Worm (Caenorhabditis elegans) whole organism, L4 larva: ENCODE data around the gene Y47A7.2.

ENCODE experiments used
- F37D6.2 ChIP-seq: sonication (generic microtip); optimal IDR thresholded peaks from 2 replicates; lab custom pipeline; 2016; ENCODE audit warnings: mild to moderate bottlenecking, missing genetic modification characterization, missing compliant biosample characterization
- aly-2 ChIP-seq: sonication (generic microtip); optimal IDR thresholded peaks from 2 replicates; lab custom pipeline; 2018; ENCODE audit warnings: missing biosample characterization, missing genetic modification characterization
- ceh-82 ChIP-seq: sonication (generic microtip); optimal IDR thresholded peaks from 2 replicates; lab custom pipeline; 2017; ENCODE audit warnings: missing biosample characterization, missing genetic modification characterization
- dmd-6 ChIP-seq: fragments of 200-800 bp; sonication (Bioruptor generic); IDR thresholded peaks from 2 replicates; pipeline ENCODE4 v1.3.6; 2022; ENCODE audit warnings: missing genetic modification reagents, missing genetic modification characterization, missing compliant biosample characterization
- dve-1 ChIP-seq: sonication (generic microtip); optimal IDR thresholded peaks from 2 replicates; lab custom pipeline; 2017; ENCODE audit warnings: antibody characterized with exemption, mild to moderate bottlenecking, missing genetic modification characterization, missing compliant biosample characterization; ENCODE audit not compliant: insufficient read depth
- egl-27 ChIP-seq: sonication (generic microtip); optimal IDR thresholded peaks from 3 replicates; lab custom pipeline; 2017; ENCODE audit warnings: missing biosample characterization, missing genetic modification reagents, missing genetic modification characterization
- fkh-10 ChIP-seq: fragments of 150-350 bp; optimal IDR thresholded peaks from 2 replicates; lab custom pipeline; 2014; ENCODE audit warnings: missing biosample characterization, missing genetic modification reagents, missing genetic modification characterization
- fos-1 ChIP-seq: fragments of 150-350 bp; optimal IDR thresholded peaks from 2 replicates; lab custom pipeline; 2014; ENCODE audit warnings: missing biosample characterization, missing genetic modification characterization
- hlh-11 ChIP-seq: fragments of 200-800 bp; sonication (Bioruptor generic); optimal IDR thresholded peaks from 2 replicates; lab custom pipeline; 2018; ENCODE audit warnings: mild to moderate bottlenecking, missing genetic modification characterization, missing compliant biosample characterization
- lin-1 ChIP-seq: fragments of 200-800 bp; sonication (Bioruptor generic); IDR thresholded peaks from 2 replicates; pipeline ENCODE4 v1.3.6; 2022; ENCODE audit warnings: missing genetic modification reagents, missing genetic modification characterization, missing compliant biosample characterization
- lin-13 ChIP-seq: fragments of 150-350 bp; optimal IDR thresholded peaks from 2 replicates; lab custom pipeline; 2014; ENCODE audit warnings: missing biosample characterization, missing genetic modification reagents, missing genetic modification characterization
- mdl-1 ChIP-seq, 2 experiments: fragments of 150-350 bp in 1 of 2; sonication (generic microtip) in 1 of 2; optimal IDR thresholded peaks; 2 replicates each; lab custom pipeline; 2014 to 2017; ENCODE audit warnings: missing biosample characterization in 2 of 2, missing genetic modification characterization in 2 of 2
- nhr-41 ChIP-seq: fragments of 200-800 bp; sonication (Bioruptor generic); IDR thresholded peaks from 2 replicates; pipeline ENCODE4 v1.3.6; 2022; ENCODE audit warnings: missing genetic modification reagents, missing genetic modification characterization, missing compliant biosample characterization
- pha-4 ChIP-seq, 2 experiments: fragments of 150-350 bp in 1 of 2; fragments of 200-800 bp in 1 of 2; sonication (Bioruptor generic) in 1 of 2; IDR thresholded peaks in 1 of 2; optimal IDR thresholded peaks in 1 of 2; 2 replicates each; pipeline versions ENCODE4 v1.3.6 to Lab custom; 2014 to 2022; ENCODE audit warnings: missing genetic modification characterization in 2 of 2, missing genetic modification reagents in 2 of 2, missing biosample characterization in 1 of 2, missing compliant biosample characterization in 1 of 2

DNA sequence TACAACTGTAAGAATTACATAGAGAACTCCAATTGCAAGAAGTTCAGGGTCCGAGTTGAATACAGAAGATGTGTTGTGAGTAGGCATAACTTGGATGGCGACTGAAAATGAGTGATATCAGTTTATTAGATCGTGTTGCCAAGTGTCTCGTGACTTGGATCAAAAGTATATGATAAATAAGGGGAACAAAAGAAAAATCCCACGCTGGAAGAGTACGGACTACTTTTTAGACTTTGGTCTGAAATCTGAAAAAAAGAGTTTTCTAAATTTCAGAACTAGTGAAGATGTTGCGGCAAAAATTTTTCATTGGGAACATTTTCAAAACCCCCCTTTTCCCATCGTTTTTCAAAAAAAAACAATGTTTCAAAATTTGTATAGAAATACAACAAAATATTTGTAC, 28.6 kb downstream of the Y47A7.2 start, which contains the start of gene srt-64:
- TF ChIP-seq dve-1 (tag; lab: Kevin White, UChicago) (no peak), mdl-1 (tag; optimal IDR thresholded peaks at IDR 0.05; lab: Kevin White, UChicago) (no peak), ceh-82 (tag; lab: Kevin White, UChicago) (no peak), lin-1 (GFP tag; lab: Robert Waterston, UW) (no peak), nhr-41 (no peak), pha-4 (GFP tag; IDR thresholded peaks at IDR 0.05; lab: Robert Waterston, UW) (no peak), pha-4 (tag; optimal IDR thresholded peaks at IDR 0.05; lab: Kevin White, UChicago) (no peak), egl-27 (tag; lab: Kevin White, UChicago) (no peak), fkh-10 (GFP tag; lab: Kevin White, UChicago) (no peak), F37D6.2 (no peak), fos-1 (tag; lab: Kevin White, UChicago) (no peak), lin-13 (GFP tag; lab: Kevin White, UChicago) (no peak), hlh-11 (tag; lab: Kevin White, UChicago) (no peak), aly-2 (tag; lab: Kevin White, UChicago) (no peak), dmd-6 (GFP tag; lab: Robert Waterston, UW) (no peak)
